Worm (Caenorhabditis elegans) whole organism, L4/young adult: ENCODE measurements around the gene hpo-34.

ENCODE experiments used
- W03F9.2 ChIP-seq: fragments of 150-350 bp; optimal IDR thresholded peaks from 2 replicates; lab custom pipeline; 2014; ENCODE audit warnings: missing biosample characterization, missing genetic modification characterization
- dao-5 ChIP-seq: sonication (generic microtip); optimal IDR thresholded peaks from 2 replicates; lab custom pipeline; 2016; ENCODE audit warnings: missing genotype, missing genetic modification characterization, moderate library complexity, missing compliant biosample characterization
- him-1 ChIP-seq: sonication (generic microtip); optimal IDR thresholded peaks from 2 replicates; lab custom pipeline; 2016; ENCODE audit warnings: missing genotype, missing genetic modification reagents, missing genetic modification characterization, missing compliant biosample characterization

- TF ChIP-seq him-1 (tag; lab: Kevin White, UChicago): no peak
- no peak for TF ChIP-seq W03F9.2
- TF ChIP-seq dao-5: no peak
These were observed 36.8 kb upstream of the hpo-34 start for ce11 chrX:11555527-11556137.
